Fruit fly (Drosophila melanogaster): ENCODE results near the gene CG6621.

dm6 chr3R:10884031-10884677 lies 9.2 kb downstream of the CG6621 start:
- TF ChIP-seq CG6689 (GFP tag; IDR thresholded peaks at IDR 0.05) = peak; percentile 80
- no peak for TF ChIP-seq slp2 (GFP tag; optimal IDR thresholded peaks at IDR 0.05)
- TF ChIP-seq HLH4C (GFP tag; IDR thresholded peaks at IDR 0.05; ENCODE audit: partially characterized antibody) = no peak
- peak; percentile 75 for TF ChIP-seq grau (tag; optimal IDR thresholded peaks at IDR 0.05)
- TF ChIP-seq CG1529 (GFP tag; optimal IDR thresholded peaks at IDR 0.05) = no peak
- no peak for TF ChIP-seq aop (GFP tag; IDR thresholded peaks at IDR 0.05)
- no peak for TF ChIP-seq CG13123 (GFP tag; optimal IDR thresholded peaks at IDR 0.05)
- TF ChIP-seq Hsf (GFP tag; optimal IDR thresholded peaks at IDR 0.05) = peak; percentile 15
